Fruit fly (Drosophila melanogaster) whole organism, adult: ENCODE data around the gene Klp31E.

ENCODE experiments used
- CG11617 ChIP-seq: fragments of 200-800 bp; sonication (Bioruptor generic); optimal IDR thresholded peaks from 2 replicates; lab custom pipeline; 2017; ENCODE audit warnings: mild to moderate bottlenecking, missing biosample characterization, missing genetic modification reagents, missing genetic modification characterization
- CG12768 ChIP-seq: fragments of 200-800 bp; sonication (Bioruptor generic); optimal IDR thresholded peaks from 2 replicates; lab custom pipeline; 2017; ENCODE audit warnings: missing biosample characterization, missing genetic modification characterization, mild to moderate bottlenecking, moderate library complexity, missing genetic modification reagents
- CG14711 ChIP-seq: fragments of 200-800 bp; sonication (Bioruptor generic); optimal IDR thresholded peaks from 2 replicates; lab custom pipeline; 2018; ENCODE audit warnings: missing biosample characterization, mild to moderate bottlenecking, missing genetic modification characterization, moderate library complexity
- CG1620 ChIP-seq: fragments of 200-800 bp; sonication (Bioruptor generic); optimal IDR thresholded peaks from 2 replicates; lab custom pipeline; 2016; ENCODE audit warnings: missing biosample characterization, missing genetic modification characterization
- CG33017 ChIP-seq: fragments of 200-800 bp; sonication (Bioruptor generic); optimal IDR thresholded peaks from 2 replicates; lab custom pipeline; 2018; ENCODE audit warnings: missing biosample characterization, mild to moderate bottlenecking, missing genetic modification characterization, moderate library complexity
- CG5204 ChIP-seq: fragments of 200-800 bp; sonication (Bioruptor generic); optimal IDR thresholded peaks from 2 replicates; lab custom pipeline; 2016; ENCODE audit warnings: missing biosample characterization, missing genetic modification characterization
- CG7045 ChIP-seq: fragments of 200-800 bp; sonication (Bioruptor generic); optimal IDR thresholded peaks from 2 replicates; lab custom pipeline; 2017; ENCODE audit warnings: missing biosample characterization, mild to moderate bottlenecking, missing genetic modification characterization
- CG7101 ChIP-seq: fragments of 200-800 bp; sonication (Bioruptor generic); optimal IDR thresholded peaks from 2 replicates; lab custom pipeline; 2018; ENCODE audit warnings: missing biosample characterization, mild to moderate bottlenecking, missing genetic modification characterization, moderate library complexity
- Clk ChIP-seq: fragments of 200-800 bp; sonication (Bioruptor generic); optimal IDR thresholded peaks from 2 replicates; lab custom pipeline; 2017; ENCODE audit warnings: missing biosample characterization, missing genetic modification characterization
- Crg-1 ChIP-seq: fragments of 200-800 bp; sonication (Bioruptor generic); optimal IDR thresholded peaks from 2 replicates; lab custom pipeline; 2016; ENCODE audit warnings: missing biosample characterization, missing genetic modification characterization
- Hr96 ChIP-seq: fragments of 200-800 bp; sonication (Bioruptor generic); optimal IDR thresholded peaks from 2 replicates; lab custom pipeline; 2016; ENCODE audit warnings: missing biosample characterization, missing genetic modification characterization
- Mnt ChIP-seq: fragments of 200-800 bp; sonication (Bioruptor generic); optimal IDR thresholded peaks from 2 replicates; lab custom pipeline; 2016; ENCODE audit warnings: missing biosample characterization, mild to moderate bottlenecking, missing genetic modification characterization
- bab1 ChIP-seq: fragments of 200-800 bp; sonication (Bioruptor generic); optimal IDR thresholded peaks from 3 replicates; lab custom pipeline; 2019; ENCODE audit warnings: missing biosample characterization, mild to moderate bottlenecking, missing genetic modification characterization, moderate library complexity
- cic ChIP-seq: fragments of 200-800 bp; sonication (Bioruptor generic); optimal IDR thresholded peaks from 2 replicates; lab custom pipeline; 2017; ENCODE audit warnings: missing biosample characterization, mild to moderate bottlenecking, missing genetic modification characterization, moderate library complexity
- cnc ChIP-seq, 2 experiments: fragments of >200 bp; optimal IDR thresholded peaks; 2 replicates each; lab custom pipeline; 2017
- kay ChIP-seq: fragments of 200-800 bp; sonication (Bioruptor generic); peaks from one replicate; lab custom pipeline; 2016; ENCODE audit warnings: missing biosample characterization, missing genetic modification characterization, borderline replicate concordance
- ovo ChIP-seq: fragments of 200-800 bp; sonication (Bioruptor generic); optimal IDR thresholded peaks from 2 replicates; lab custom pipeline; 2016; ENCODE audit warnings: missing biosample characterization, missing genetic modification characterization
- pad ChIP-seq: fragments of 200-800 bp; sonication (Bioruptor generic); optimal IDR thresholded peaks from 3 replicates; lab custom pipeline; 2017; ENCODE audit warnings: missing biosample characterization, missing genetic modification characterization, mild to moderate bottlenecking, moderate library complexity, missing genetic modification reagents
- tj ChIP-seq: fragments of 200-800 bp; sonication (Bioruptor generic); optimal IDR thresholded peaks from 3 replicates; lab custom pipeline; 2017; ENCODE audit warnings: missing biosample characterization, mild to moderate bottlenecking, missing genetic modification characterization, moderate library complexity
- toe ChIP-seq: fragments of 200-800 bp; sonication (Bioruptor generic); optimal IDR thresholded peaks from 2 replicates; lab custom pipeline; 2016; ENCODE audit warnings: missing biosample characterization, missing genetic modification characterization

Gene Klp31E

dm6 chr2L:10396488-10396824, 17.4 kb upstream of the Klp31E start, which contains the start of gene Cnot4:
TSS of gene Cnot4 (plus strand) at chr2L:10396716.
- TF ChIP-seq CG11617 (GFP tag; lab: Kevin White, UChicago) (no peak), bab1 (GFP tag; lab: Kevin White, UChicago) (no peak), kay (no peak), cic (GFP tag; lab: Kevin White, UChicago) (no peak), CG33017 (tag; lab: Kevin White, UChicago) (no peak), CG1620 (GFP tag; lab: Kevin White, UChicago) (no peak)

dm6 chr2L:10396877-10397587, 16.8 kb upstream of the Klp31E start:
- TF ChIP-seq tj (GFP tag; lab: Kevin White, UChicago) (peak; percentile 84), Mnt (GFP tag; lab: Kevin White, UChicago) (peak; percentile 65), cic (GFP tag; lab: Kevin White, UChicago) (peak; percentile 59), bab1 (GFP tag; lab: Kevin White, UChicago) (no peak), CG7101 (tag; lab: Kevin White, UChicago) (no peak), kay (peak; percentile 99), CG12768 (GFP tag; lab: Kevin White, UChicago) (no peak)

dm6 chr2L:10403803-10404315, 10.0 kb upstream of the Klp31E start:
- no peak for TF ChIP-seq Clk (GFP tag; lab: Kevin White, UChicago)
- TF ChIP-seq toe (GFP tag; lab: Kevin White, UChicago) = no peak
- TF ChIP-seq CG7101 (tag; lab: Kevin White, UChicago) = no peak
- no peak for TF ChIP-seq CG12768 (GFP tag; lab: Kevin White, UChicago)
- TF ChIP-seq cic (GFP tag; lab: Kevin White, UChicago) = no peak
- no peak for TF ChIP-seq Hr96
- TF ChIP-seq ovo = no peak
- TF ChIP-seq pad = no peak
- TF ChIP-seq kay = peak; percentile 86
- no peak for TF ChIP-seq CG5204 (GFP tag; lab: Kevin White, UChicago)
- no peak for TF ChIP-seq tj (GFP tag; lab: Kevin White, UChicago)
- no peak for TF ChIP-seq CG33017 (tag; lab: Kevin White, UChicago)
- peak; percentile 39 for TF ChIP-seq bab1 (GFP tag; lab: Kevin White, UChicago)

- TF ChIP-seq Crg-1 (GFP tag; lab: Kevin White, UChicago) (no peak), kay (no peak), ovo (no peak), CG33017 (tag; lab: Kevin White, UChicago) (no peak), pad (no peak), CG12768 (GFP tag; lab: Kevin White, UChicago) (no peak), Hr96 (no peak), CG14711 (tag; lab: Kevin White, UChicago) (no peak), CG7101 (tag; lab: Kevin White, UChicago) (no peak)
Measured at dm6 chr2L:10405008-10405654, 8.7 kb upstream of the Klp31E start, which contains the start of the genes CG17768, LSm-4 and Ir31a. TSS of gene CG17768 (minus strand) at chr2L:10405203. TSS of gene LSm-4 (minus strand) at chr2L:10405203. TSS of gene Ir31a (plus strand) at chr2L:10405565.

dm6 chr2L:10408122-10408576, 5.7 kb upstream of the Klp31E start, which contains the start of the genes Ip259 and RpS27A:
TSS of gene Ip259 (plus strand) at chr2L:10408352.
TSS of gene RpS27A (plus strand) at chr2L:10408352.
- no peak for TF ChIP-seq cnc (optimal IDR thresholded peaks at IDR 0.05; lab: Kevin White, UChicago)
- no peak for TF ChIP-seq toe (GFP tag; lab: Kevin White, UChicago)
- no peak for TF ChIP-seq Hr96
- no peak for TF ChIP-seq CG5204 (GFP tag; lab: Kevin White, UChicago)
- TF ChIP-seq ovo = no peak
- TF ChIP-seq CG33017 (tag; lab: Kevin White, UChicago) = peak; percentile 59
- peak; percentile 86 for TF ChIP-seq CG11617 (GFP tag; lab: Kevin White, UChicago)
- peak; percentile 74 for TF ChIP-seq Clk (GFP tag; lab: Kevin White, UChicago)
- peak; percentile 54 for TF ChIP-seq kay
- TF ChIP-seq pad = peak; percentile 64
- peak; percentile 87 for TF ChIP-seq CG7101 (tag; lab: Kevin White, UChicago)
- TF ChIP-seq cic (GFP tag; lab: Kevin White, UChicago) = no peak
- peak; percentile 83 for TF ChIP-seq Crg-1 (GFP tag; lab: Kevin White, UChicago)
- peak; percentile 90 for TF ChIP-seq Mnt (GFP tag; lab: Kevin White, UChicago)
- peak; percentile 80 for TF ChIP-seq CG7045
- peak; percentile 60 for TF ChIP-seq CG14711 (tag; lab: Kevin White, UChicago)
- peak; percentile 80 for TF ChIP-seq CG12768 (GFP tag; lab: Kevin White, UChicago)
- peak; percentile 83 for TF ChIP-seq CG1620 (GFP tag; lab: Kevin White, UChicago)
- TF ChIP-seq bab1 (GFP tag; lab: Kevin White, UChicago) = peak; percentile 73
- TF ChIP-seq tj (GFP tag; lab: Kevin White, UChicago) = peak; percentile 53

dm6 chr2L:10418981-10419380, 5.2 kb downstream of the Klp31E start, which contains the start of gene RfC3:
TSS of gene RfC3 (plus strand) at chr2L:10419190.
- no peak for TF ChIP-seq ovo
- TF ChIP-seq Hr96 = no peak
- TF ChIP-seq Mnt (GFP tag; lab: Kevin White, UChicago) = peak; percentile 16
- TF ChIP-seq tj (GFP tag; lab: Kevin White, UChicago) = no peak
- no peak for TF ChIP-seq Clk (GFP tag; lab: Kevin White, UChicago)
- peak; percentile 94 for TF ChIP-seq kay
